Fruit fly (Drosophila melanogaster) whole organism, embryonic: ENCODE results near the gene not.

Source experiments
- CG10543 ChIP-seq: fragments of 200-800 bp; sonication (Bioruptor generic); optimal IDR thresholded peaks from 3 replicates; lab custom pipeline; 2017; ENCODE audit warnings: missing biosample characterization, mild to moderate bottlenecking, missing genetic modification characterization, moderate library complexity
- CG12071 ChIP-seq: fragments of 200-800 bp; sonication (Bioruptor generic); optimal IDR thresholded peaks from 3 replicates; lab custom pipeline; 2018; ENCODE audit warnings: missing biosample characterization, mild to moderate bottlenecking, missing genetic modification characterization
- CG15696 ChIP-seq: fragments of 200-800 bp; sonication (Bioruptor generic); optimal IDR thresholded peaks from 2 replicates; lab custom pipeline; 2019; ENCODE audit warnings: missing biosample characterization, mild to moderate bottlenecking, missing genetic modification characterization, moderate library complexity
- CG5245 ChIP-seq: fragments of 200-800 bp; sonication (Bioruptor generic); optimal IDR thresholded peaks from 3 replicates; lab custom pipeline; 2016; ENCODE audit warnings: missing biosample characterization, missing genetic modification characterization
- CG6175 ChIP-seq: fragments of 200-800 bp; sonication (Bioruptor generic); IDR thresholded peaks from 3 replicates; pipeline ENCODE4 v1.3.6; 2022; ENCODE audit warnings: missing biosample characterization, missing genetic modification characterization
- HLH54F ChIP-seq: fragments of 200-800 bp; sonication (Bioruptor generic); optimal IDR thresholded peaks from 3 replicates; lab custom pipeline; 2016; ENCODE audit warnings: missing biosample characterization, missing genetic modification characterization
- amos ChIP-seq: fragments of 200-800 bp; sonication (Bioruptor generic); IDR thresholded peaks from 2 replicates; pipeline ENCODE4 v1.3.6; 2022; ENCODE audit warnings: missing biosample characterization, missing genetic modification characterization; ENCODE audit not compliant: partially characterized antibody
- da ChIP-seq: fragments of 200-800 bp; sonication (Bioruptor generic); optimal IDR thresholded peaks from 2 replicates; lab custom pipeline; 2016; ENCODE audit warnings: missing biosample characterization, missing genetic modification characterization
- lbe ChIP-seq: fragments of 200-800 bp; sonication (Bioruptor generic); optimal IDR thresholded peaks from 2 replicates; lab custom pipeline; 2016; ENCODE audit warnings: missing biosample characterization, mild to moderate bottlenecking, missing genetic modification characterization
- tgo ChIP-seq: fragments of 200-800 bp; sonication (Bioruptor generic); IDR thresholded peaks from 3 replicates; pipeline ENCODE4 v1.3.6; 2022; ENCODE audit warnings: missing biosample characterization, missing genetic modification characterization
- tin ChIP-seq: fragments of 200-800 bp; sonication (Bioruptor generic); optimal IDR thresholded peaks from 3 replicates; lab custom pipeline; 2016; ENCODE audit warnings: missing biosample characterization, missing genetic modification characterization
- tio ChIP-seq: fragments of 200-800 bp; sonication (Bioruptor generic); optimal IDR thresholded peaks from 2 replicates; lab custom pipeline; 2017; ENCODE audit warnings: missing biosample characterization, missing genetic modification characterization, inconsistent platforms

dm6 chr3L:18653737-18654136 is 31.8 kb upstream of the not start:
- TF ChIP-seq amos (GFP tag; lab: Robert Waterston, UW) (no peak), CG15696 (tag; lab: Kevin White, UChicago) (no peak), da (GFP tag; lab: Kevin White, UChicago) (no peak), tio (GFP tag; lab: Kevin White, UChicago) (no peak), lbe (GFP tag; lab: Kevin White, UChicago) (no peak), tgo (GFP tag; lab: Robert Waterston, UW) (no peak), CG6175 (no peak), CG10543 (GFP tag; lab: Kevin White, UChicago) (no peak), HLH54F (GFP tag; lab: Kevin White, UChicago) (no peak), CG5245 (GFP tag; lab: Kevin White, UChicago) (no peak), tin (GFP tag; lab: Kevin White, UChicago) (no peak), CG12071 (GFP tag; lab: Kevin White, UChicago) (no peak)
